Fruit fly (Drosophila melanogaster): ENCODE data around the gene CG8814.

- TF ChIP-seq CG8159 (tag; optimal IDR thresholded peaks at IDR 0.05) (no peak), CG10348 (GFP tag; IDR thresholded peaks at IDR 0.05) (no peak), gl (tag; optimal IDR thresholded peaks at IDR 0.05) (no peak), EcR (GFP tag; optimal IDR thresholded peaks at IDR 0.05) (no peak), Pif1A (GFP tag; optimal IDR thresholded peaks at IDR 0.05) (no peak), CG13204 (GFP tag; optimal IDR thresholded peaks at IDR 0.05) (no peak), CG14655 (GFP tag; optimal IDR thresholded peaks at IDR 0.05) (no peak), fd96Ca (GFP tag; IDR thresholded peaks at IDR 0.05) (0 out of 3 replicates have a peak, but pooled peaks have one; percentile 36), Pif1B (GFP tag; optimal IDR thresholded peaks at IDR 0.05) (no peak), CG4496 (GFP tag; IDR thresholded peaks at IDR 0.05) (no peak), Ets98B (GFP tag; IDR thresholded peaks at IDR 0.05) (no peak)
These were observed 33.1 kb downstream of the CG8814 start for dm6 chr2L:2907776-2908175.
